Worm (Caenorhabditis elegans) whole organism, young adult: ENCODE results near the gene F07C6.4.

Experiments used
- C06A6.2 ChIP-seq: fragments of 200-800 bp; sonication (Bioruptor generic); conservative IDR thresholded peaks from 2 replicates; pipeline ENCODE4 v1.3.6; 2022; ENCODE audit warnings: missing genetic modification characterization, missing compliant biosample characterization
- K12H6.12 ChIP-seq: fragments of 200-800 bp; sonication (Bioruptor generic); optimal IDR thresholded peaks from 2 replicates; lab custom pipeline; 2018; ENCODE audit warnings: mild to moderate bottlenecking, missing genetic modification characterization, missing compliant biosample characterization
- egl-44 ChIP-seq: fragments of 200-800 bp; sonication (Bioruptor generic); IDR thresholded peaks from 2 replicates; pipeline ENCODE4 v1.3.6; 2022; ENCODE audit warnings: missing genetic modification reagents, missing genetic modification characterization, missing compliant biosample characterization
- lsl-1 ChIP-seq: fragments of 200-800 bp; sonication (Bioruptor generic); optimal IDR thresholded peaks from 2 replicates; lab custom pipeline; 2018; ENCODE audit warnings: mild to moderate bottlenecking, missing genetic modification characterization, moderate library complexity, missing compliant biosample characterization
- madf-8 ChIP-seq: fragments of 200-800 bp; sonication (Bioruptor generic); conservative IDR thresholded peaks from 2 replicates; pipeline ENCODE4 v1.3.6; 2022; ENCODE audit warnings: missing genetic modification reagents, missing genetic modification characterization, missing compliant biosample characterization
- nfya-2 ChIP-seq: fragments of 200-800 bp; sonication (Bioruptor generic); IDR thresholded peaks from 2 replicates; pipeline ENCODE4 v1.3.6; 2022; ENCODE audit warnings: missing genetic modification reagents, missing genetic modification characterization, missing compliant biosample characterization
- nhr-90 ChIP-seq: sonication (generic microtip); optimal IDR thresholded peaks from 2 replicates; lab custom pipeline; 2016; ENCODE audit warnings: missing genotype, mild to moderate bottlenecking, missing genetic modification characterization, missing compliant biosample characterization
- snpc-4 ChIP-seq, 5 experiments: fragments of 150-350 bp in 1 of 5; sonication (generic microtip) in 4 of 5; optimal IDR thresholded peaks; 2 replicates each; lab custom pipeline; 2014 to 2018; ENCODE audit warnings: missing genetic modification characterization in 5 of 5, missing biosample characterization in 3 of 5, antibody characterized with exemption in 2 of 5, mild to moderate bottlenecking in 2 of 5, missing compliant biosample characterization in 2 of 5, missing genotype in 2 of 5, moderate library complexity in 2 of 5, missing genetic modification reagents in 1 of 5

ce11 chrIV:12785988-12786387, 19.7 kb upstream of the F07C6.4 start:
- TF ChIP-seq C06A6.2 (GFP tag; lab: Robert Waterston, UW): no peak
- no peak for TF ChIP-seq K12H6.12
- no peak for TF ChIP-seq nfya-2 (GFP tag; lab: Robert Waterston, UW)
- no peak for TF ChIP-seq egl-44 (GFP tag; lab: Robert Waterston, UW)
- 0 out of 2 replicates have a peak, but pooled peaks have one; percentile 38 for TF ChIP-seq madf-8 (GFP tag; lab: Robert Waterston, UW)
- TF ChIP-seq snpc-4 (GFP tag; optimal IDR thresholded peaks at IDR 0.05; lab: Kevin White, UChicago): peak; percentile 92
- TF ChIP-seq snpc-4 (tag; optimal IDR thresholded peaks at IDR 0.05; lab: Kevin White, UChicago): peak; percentile 88 to 97 (median 94)
- no peak for TF ChIP-seq nhr-90 (tag; lab: Kevin White, UChicago)
- peak; percentile 60 for TF ChIP-seq lsl-1 (GFP tag; lab: Kevin White, UChicago)
